Worm (Caenorhabditis elegans) whole organism, midembryonic: ENCODE measurements around the gene nspc-13.

ENCODE experiments used
- T22C8.4 ChIP-seq: fragments of 200-800 bp; sonication (Bioruptor generic); IDR thresholded peaks from 2 replicates; pipeline ENCODE4 v1.3.6; 2022; ENCODE audit warnings: missing genetic modification characterization, missing compliant biosample characterization
- cog-1 ChIP-seq: sonication (generic microtip); optimal IDR thresholded peaks from 2 replicates; lab custom pipeline; 2016; ENCODE audit warnings: missing genetic modification characterization, missing compliant biosample characterization
- med-1 ChIP-seq: sonication (generic microtip); optimal IDR thresholded peaks from 2 replicates; lab custom pipeline; 2017; ENCODE audit warnings: missing genetic modification characterization, mild to moderate bottlenecking, missing compliant biosample characterization, antibody characterized with exemption, missing genetic modification reagents; ENCODE audit not compliant: insufficient read depth
- ref-1 ChIP-seq: fragments of 200-800 bp; sonication (Bioruptor generic); conservative IDR thresholded peaks from 2 replicates; pipeline ENCODE4 v1.3.6; 2022; ENCODE audit warnings: missing genetic modification reagents, missing genetic modification characterization, missing compliant biosample characterization
- ztf-23 ChIP-seq: fragments of 200-800 bp; sonication (Bioruptor generic); IDR thresholded peaks from 2 replicates; pipeline ENCODE4 v1.3.6; 2022; ENCODE audit warnings: missing genetic modification reagents, missing genetic modification characterization, missing compliant biosample characterization
- ztf-29 ChIP-seq: fragments of 200-800 bp; sonication (Bioruptor generic); IDR thresholded peaks from 2 replicates; pipeline ENCODE4 v1.3.6; 2022; ENCODE audit warnings: missing genetic modification reagents, missing genetic modification characterization, missing compliant biosample characterization

- TF ChIP-seq ref-1 (GFP tag; lab: Robert Waterston, UW) (no peak), cog-1 (peak; percentile 94), ztf-29 (no peak), ztf-23 (no peak; the same call in none of the 2 replicates), med-1 (GFP tag; lab: Kevin White, UChicago) (no peak), T22C8.4 (GFP tag; lab: Robert Waterston, UW) (no peak)
These were observed 36.6 kb downstream of the nspc-13 start, which contains the start of gene F17E5.2 for ce11 chrX:12393786-12394308.
